Fruit fly (Drosophila melanogaster) whole organism, wandering third instar larva: ENCODE measurements around the gene Hipk.

Source experiments
- CG32264 ChIP-seq: fragments of 200-800 bp; sonication (Bioruptor generic); optimal IDR thresholded peaks from 2 replicates; lab custom pipeline; 2016; ENCODE audit warnings: missing biosample characterization, missing genetic modification characterization
- Dfd ChIP-seq: fragments of >200 bp; optimal IDR thresholded peaks from 2 replicates; lab custom pipeline; 2017; ENCODE audit warnings: missing biosample characterization, missing genetic modification characterization
- Hr83 ChIP-seq: fragments of 200-300 bp; sonication (Bioruptor generic); optimal IDR thresholded peaks from 2 replicates; lab custom pipeline; 2016; ENCODE audit warnings: missing biosample characterization, mild to moderate bottlenecking, missing genetic modification characterization, moderate library complexity; ENCODE audit not compliant: poor library complexity, severe bottlenecking
- Jra ChIP-seq: sonication (Bioruptor generic); optimal IDR thresholded peaks from 2 replicates; lab custom pipeline; 2016; ENCODE audit warnings: missing biosample characterization, missing genetic modification characterization
- Myc ChIP-seq: fragments of >200 bp; optimal IDR thresholded peaks from 2 replicates; lab custom pipeline; 2017
- Rel ChIP-seq, 2 experiments: fragments of 200-800 bp; sonication (Bioruptor generic) in 1 of 2; optimal IDR thresholded peaks; 2 replicates in 1 of 2; 3 replicates in 1 of 2; lab custom pipeline; 2016 to 2019; ENCODE audit warnings: mild to moderate bottlenecking in 2 of 2, missing biosample characterization in 2 of 2, missing genetic modification characterization in 2 of 2, moderate library complexity in 1 of 2
- Vsx2 ChIP-seq: fragments of 200-300, 225-300 bp; sonication (Bioruptor generic); optimal IDR thresholded peaks from 2 replicates; lab custom pipeline; 2018; ENCODE audit warnings: missing biosample characterization, missing genetic modification characterization; ENCODE audit not compliant: partially characterized antibody
- br ChIP-seq: fragments of 200-800 bp; sonication (Bioruptor generic); optimal IDR thresholded peaks from 2 replicates; lab custom pipeline; 2016; ENCODE audit warnings: missing biosample characterization, missing genetic modification characterization
- foxo ChIP-seq, 2 experiments: fragments of 200-800 bp; sonication (Bioruptor generic); optimal IDR thresholded peaks; 2 replicates in 1 of 2; 3 replicates in 1 of 2; lab custom pipeline; 2016 to 2017; ENCODE audit warnings: missing biosample characterization in 2 of 2, missing genetic modification characterization in 2 of 2
- fru ChIP-seq: fragments of 200-800 bp; sonication (Bioruptor generic); optimal IDR thresholded peaks from 3 replicates; lab custom pipeline; 2016; ENCODE audit warnings: missing biosample characterization, mild to moderate bottlenecking, missing genetic modification characterization
- pan ChIP-seq: fragments of >200 bp; optimal IDR thresholded peaks from 2 replicates; lab custom pipeline; 2017
- rgr ChIP-seq: fragments of 200-800 bp; sonication (Bioruptor generic); optimal IDR thresholded peaks from 3 replicates; lab custom pipeline; 2016; ENCODE audit warnings: missing biosample characterization, mild to moderate bottlenecking, missing genetic modification characterization
- sv ChIP-seq: fragments of 200-800 bp; sonication (Bioruptor generic); optimal IDR thresholded peaks from 3 replicates; lab custom pipeline; 2016; ENCODE audit warnings: missing biosample characterization, missing genetic modification characterization
- usp ChIP-seq: fragments of >200 bp; optimal IDR thresholded peaks from 2 replicates; lab custom pipeline; 2017; ENCODE audit warnings: missing biosample characterization, missing genetic modification characterization

DNA sequence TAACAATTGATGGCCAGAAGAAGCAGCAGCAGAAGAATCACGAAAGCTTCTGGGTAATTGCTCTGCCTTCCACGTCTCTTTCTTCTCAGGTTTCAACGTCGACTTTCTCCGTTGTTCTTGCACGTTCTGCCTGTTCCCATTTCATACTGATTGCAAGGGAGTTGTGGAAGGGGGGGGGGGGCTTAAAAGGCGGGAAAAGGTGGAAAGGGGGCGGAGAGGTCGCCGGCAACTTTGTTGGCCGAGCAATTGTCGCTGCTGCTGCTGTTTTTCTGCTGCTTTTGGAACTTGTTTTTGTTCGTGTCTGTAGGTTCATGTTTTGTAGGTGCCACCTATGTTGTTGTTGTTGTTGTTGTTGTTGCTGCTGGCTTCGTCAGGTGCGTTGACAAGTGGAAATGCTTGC is 22.7 kb downstream of the Hipk start:
- TF ChIP-seq Myc (lab: Kevin White, UChicago) (no peak), foxo (GFP tag; optimal IDR thresholded peaks at IDR 0.05; lab: Kevin White, UChicago) (no peak), Hr83 (no peak), Rel (GFP tag; optimal IDR thresholded peaks at IDR 0.05; lab: Kevin White, UChicago) (no peak), Rel (tag; optimal IDR thresholded peaks at IDR 0.05; lab: Kevin White, UChicago) (no peak), Vsx2 (GFP tag; lab: Kevin White, UChicago) (no peak), pan (lab: Kevin White, UChicago) (no peak), Dfd (GFP tag; lab: Kevin White, UChicago) (no peak), fru (GFP tag; lab: Kevin White, UChicago) (no peak), br (no peak), CG32264 (GFP tag; lab: Kevin White, UChicago) (no peak), rgr (GFP tag; lab: Kevin White, UChicago) (no peak), Jra (GFP tag; lab: Kevin White, UChicago) (no peak), usp (no peak), sv (GFP tag; lab: Kevin White, UChicago) (no peak)
